Worm (Caenorhabditis elegans) whole organism, young adult: ENCODE results near the gene str-187.

Experiments
- B0035.1 ChIP-seq: sonication (generic microtip); optimal IDR thresholded peaks from 2 replicates; lab custom pipeline; 2016; ENCODE audit warnings: missing genetic modification characterization, mild to moderate bottlenecking, missing compliant biosample characterization, missing genotype, missing genetic modification reagents
- K12H6.12 ChIP-seq: fragments of 200-800 bp; sonication (Bioruptor generic); optimal IDR thresholded peaks from 2 replicates; lab custom pipeline; 2018; ENCODE audit warnings: mild to moderate bottlenecking, missing genetic modification characterization, missing compliant biosample characterization
- T26A5.8 ChIP-seq: sonication (generic microtip); optimal IDR thresholded peaks from 2 replicates; lab custom pipeline; 2016; ENCODE audit warnings: missing genetic modification characterization, missing compliant biosample characterization
- Y53G8AR.9 ChIP-seq: fragments of 200-800 bp; sonication (Bioruptor generic); conservative IDR thresholded peaks from 2 replicates; pipeline ENCODE4 v1.3.6; 2022; ENCODE audit warnings: missing genetic modification reagents, missing genetic modification characterization, missing compliant biosample characterization
- bed-2 ChIP-seq: fragments of 200-800 bp; sonication (Bioruptor generic); IDR thresholded peaks from 2 replicates; pipeline ENCODE4 v1.3.6; 2022; ENCODE audit warnings: missing genetic modification reagents, missing genetic modification characterization, missing compliant biosample characterization
- chd-7 ChIP-seq: sonication (generic microtip); optimal IDR thresholded peaks from 2 replicates; lab custom pipeline; 2016; ENCODE audit warnings: mild to moderate bottlenecking, missing genetic modification characterization, moderate library complexity, missing compliant biosample characterization
- let-526 ChIP-seq: fragments of 200-800 bp; sonication (Bioruptor generic); IDR thresholded peaks from 2 replicates; pipeline ENCODE4 v1.3.6; 2022; ENCODE audit warnings: missing genetic modification reagents, missing genetic modification characterization, missing compliant biosample characterization
- lin-54 ChIP-seq: fragments of 200-800 bp; sonication (Bioruptor generic); optimal IDR thresholded peaks from 2 replicates; lab custom pipeline; 2018; ENCODE audit warnings: mild to moderate bottlenecking, missing genetic modification characterization, missing compliant biosample characterization
- madf-10 ChIP-seq: sonication (generic microtip); optimal IDR thresholded peaks from 2 replicates; lab custom pipeline; 2016; ENCODE audit warnings: mild to moderate bottlenecking, missing genetic modification characterization, missing compliant biosample characterization
- sdz-38 ChIP-seq: sonication (generic microtip); optimal IDR thresholded peaks from 2 replicates; lab custom pipeline; 2016; ENCODE audit warnings: missing genotype, missing genetic modification characterization, missing compliant biosample characterization

- TF ChIP-seq T26A5.8 (no peak), let-526 (GFP tag; lab: Robert Waterston, UW) (no peak), sdz-38 (no peak), K12H6.12 (tag; lab: Kevin White, UChicago) (no peak), B0035.1 (tag; lab: Kevin White, UChicago) (no peak), Y53G8AR.9 (GFP tag; lab: Robert Waterston, UW) (no peak), madf-10 (tag; lab: Kevin White, UChicago) (no peak), chd-7 (tag; lab: Kevin White, UChicago) (no peak), lin-54 (no peak), bed-2 (GFP tag; lab: Robert Waterston, UW) (no peak)
Measured at ce11 chrIV:17277459-17278173, 12.2 kb downstream of the str-187 start.
